Fruit fly (Drosophila melanogaster): ENCODE measurements around the gene CG42870.
"Not testable (repeated sequence)": the region's sequence is repeated elsewhere in the genome, so short reads cannot be mapped to it uniquely, and the experiment has no call there.

CG42870 gene

dm6 chr3R:21740766-21741350 lies 3.7 kb upstream of the CG42870 start:
- no peak for TF ChIP-seq CG17801 (GFP tag; optimal IDR thresholded peaks at IDR 0.05; ENCODE audit: partially characterized antibody)

- no peak for TF ChIP-seq CG17801 (GFP tag; optimal IDR thresholded peaks at IDR 0.05; ENCODE audit: partially characterized antibody)
Observed at dm6 chr3R:21739750-21740319, 2.7 kb upstream of the CG42870 start, which contains the start of gene CG5849. Gene CG5849, plus strand, starts transcription at chr3R:21740105.

dm6 chr3R:21739010-21739409 lies 1.8 kb upstream of the CG42870 start, which contains the start of gene CG34034:
Gene CG34034, minus strand, starts transcription at chr3R:21739110.
- TF ChIP-seq CG17801 (GFP tag; optimal IDR thresholded peaks at IDR 0.05; ENCODE audit: partially characterized antibody), result no peak

- no peak for TF ChIP-seq CG17801 (GFP tag; optimal IDR thresholded peaks at IDR 0.05; ENCODE audit: partially characterized antibody)
Observed at dm6 chr3R:21736749-21737148, 415 bp downstream of the CG42870 start, which contains the start of gene CG42869. Gene CG42869, minus strand, starts transcription at chr3R:21736849.

dm6 chr3R:21736196-21736595 lies 968 bp downstream of the CG42870 start, which contains the start of gene Sfp93F:
Gene Sfp93F, minus strand, starts transcription at chr3R:21736296.
- TF ChIP-seq CG17801 (GFP tag; optimal IDR thresholded peaks at IDR 0.05; ENCODE audit: partially characterized antibody), result not testable (repeated sequence)

dm6 chr3R:21732901-21733300 lies 4.3 kb downstream of the CG42870 start:
- TF ChIP-seq CG17801 (GFP tag; optimal IDR thresholded peaks at IDR 0.05; ENCODE audit: partially characterized antibody), result no peak

dm6 chr3R:21731682-21732081 lies 5.5 kb downstream of the CG42870 start:
- TF ChIP-seq CG17801 (GFP tag; optimal IDR thresholded peaks at IDR 0.05; ENCODE audit: partially characterized antibody), result no peak

dm6 chr3R:21730955-21731354 lies 6.2 kb downstream of the CG42870 start:
- no peak for TF ChIP-seq CG17801 (GFP tag; optimal IDR thresholded peaks at IDR 0.05; ENCODE audit: partially characterized antibody)

- TF ChIP-seq CG17801 (GFP tag; optimal IDR thresholded peaks at IDR 0.05; ENCODE audit: partially characterized antibody), result no peak
Observed at dm6 chr3R:21726593-21726992, 10.6 kb downstream of the CG42870 start.

dm6 chr3R:21722457-21722856 lies 14.7 kb downstream of the CG42870 start:
- TF ChIP-seq CG17801 (GFP tag; optimal IDR thresholded peaks at IDR 0.05; ENCODE audit: partially characterized antibody), result no peak

dm6 chr3R:21719934-21720431 lies 17.2 kb downstream of the CG42870 start:
- no peak for TF ChIP-seq CG17801 (GFP tag; optimal IDR thresholded peaks at IDR 0.05; ENCODE audit: partially characterized antibody)

- TF ChIP-seq CG17801 (GFP tag; optimal IDR thresholded peaks at IDR 0.05; ENCODE audit: partially characterized antibody), result no peak
Observed at dm6 chr3R:21719420-21719933, 17.7 kb downstream of the CG42870 start, which contains the start of gene CG31176. Gene CG31176, minus strand, starts transcription at chr3R:21719660.

dm6 chr3R:21704439-21704838 lies 32.7 kb downstream of the CG42870 start:
- TF ChIP-seq CG17801 (GFP tag; optimal IDR thresholded peaks at IDR 0.05; ENCODE audit: partially characterized antibody), result no peak

- TF ChIP-seq CG17801 (GFP tag; optimal IDR thresholded peaks at IDR 0.05; ENCODE audit: partially characterized antibody), result no peak
Observed at dm6 chr3R:21703346-21703745, 33.8 kb downstream of the CG42870 start.

- TF ChIP-seq CG17801 (GFP tag; optimal IDR thresholded peaks at IDR 0.05; ENCODE audit: partially characterized antibody), result no peak
Observed at dm6 chr3R:21701529-21701928, 35.6 kb downstream of the CG42870 start.

- no peak for TF ChIP-seq CG17801 (GFP tag; optimal IDR thresholded peaks at IDR 0.05; ENCODE audit: partially characterized antibody)
Observed at dm6 chr3R:21700458-21700857, 36.7 kb downstream of the CG42870 start.

Measured in ovary, adult (tissue).